Fruit fly (Drosophila melanogaster) whole organism, embryonic: ENCODE measurements around the gene Hand.
A peak's percentile ranks its signal among the peaks of the same experiment; 100 is the strongest.

ENCODE experiments used
- Adf1 ChIP-seq: fragments of 200-800 bp; sonication (Bioruptor generic); IDR thresholded peaks from 2 replicates; pipeline ENCODE4 v1.3.6; 2022; ENCODE audit warnings: missing biosample characterization, missing genetic modification characterization
- Blimp-1 ChIP-seq: fragments of 200-800 bp; sonication (Bioruptor generic); optimal IDR thresholded peaks from 3 replicates; lab custom pipeline; 2018; ENCODE audit warnings: missing biosample characterization, missing genetic modification characterization, mild to moderate bottlenecking, moderate library complexity, missing genetic modification reagents
- CG10654 ChIP-seq: fragments of 200-800 bp; sonication (Bioruptor generic); optimal IDR thresholded peaks from 2 replicates; lab custom pipeline; 2016; ENCODE audit warnings: missing biosample characterization, missing genetic modification characterization
- CG11560 ChIP-seq: fragments of 200-800 bp; sonication (Bioruptor generic); IDR thresholded peaks from 3 replicates; pipeline ENCODE4 v1.3.6; 2022; ENCODE audit warnings: missing biosample characterization, missing genetic modification characterization
- CG13894 ChIP-seq: fragments of 200-800 bp; sonication (Bioruptor generic); optimal IDR thresholded peaks from 3 replicates; lab custom pipeline; 2018; ENCODE audit warnings: missing biosample characterization, mild to moderate bottlenecking, missing genetic modification characterization, moderate library complexity
- CG14667 ChIP-seq: fragments of 200-800 bp; sonication (Bioruptor generic); IDR thresholded peaks from 2 replicates; pipeline ENCODE4 v1.3.6; 2022; ENCODE audit warnings: missing biosample characterization, missing genetic modification characterization
- CG15073 ChIP-seq: fragments of 200-800 bp; sonication (Bioruptor generic); optimal IDR thresholded peaks from 2 replicates; lab custom pipeline; 2016; ENCODE audit warnings: missing biosample characterization, missing genetic modification characterization
- CG1602 ChIP-seq: fragments of 200-800 bp; sonication (Bioruptor generic); optimal IDR thresholded peaks from 3 replicates; lab custom pipeline; 2016; ENCODE audit warnings: missing biosample characterization, missing genetic modification characterization
- CG1603 ChIP-seq: fragments of 200-800 bp; sonication (Bioruptor generic); optimal IDR thresholded peaks from 2 replicates; lab custom pipeline; 2019; ENCODE audit warnings: missing biosample characterization, mild to moderate bottlenecking, missing genetic modification characterization, moderate library complexity
- CG18764 ChIP-seq: fragments of 200-800 bp; sonication (Bioruptor generic); optimal IDR thresholded peaks from 3 replicates; lab custom pipeline; 2016; ENCODE audit warnings: missing biosample characterization, missing genetic modification characterization
- CG2712 ChIP-seq: fragments of 200-800 bp; optimal IDR thresholded peaks from 3 replicates; lab custom pipeline; 2019; ENCODE audit warnings: missing biosample characterization, mild to moderate bottlenecking, missing genetic modification characterization, moderate library complexity
- CG31388 ChIP-seq: fragments of 200-800 bp; sonication (Bioruptor generic); optimal IDR thresholded peaks from 2 replicates; lab custom pipeline; 2016; ENCODE audit warnings: missing biosample characterization, missing genetic modification characterization
- CG3995 ChIP-seq: fragments of 200-800 bp; sonication (Bioruptor generic); optimal IDR thresholded peaks from 3 replicates; lab custom pipeline; 2016; ENCODE audit warnings: missing biosample characterization, missing genetic modification characterization
- CG43689 ChIP-seq: fragments of 200-800 bp; sonication (Bioruptor generic); IDR thresholded peaks from 2 replicates; pipeline ENCODE4 v1.3.6; 2022; ENCODE audit warnings: missing biosample characterization, missing genetic modification characterization
- CG4730 ChIP-seq: fragments of 200-800 bp; sonication (Bioruptor generic); IDR thresholded peaks from 2 replicates; pipeline ENCODE4 v1.3.6; 2022; ENCODE audit warnings: missing biosample characterization, missing genetic modification characterization
- CG6272 ChIP-seq: fragments of 200-800 bp; sonication (Bioruptor generic); IDR thresholded peaks from 2 replicates; pipeline ENCODE4 v1.3.6; 2022; ENCODE audit warnings: missing biosample characterization, missing genetic modification characterization
- CG6791 ChIP-seq: fragments of 200-800 bp; sonication (Bioruptor generic); IDR thresholded peaks from 3 replicates; pipeline ENCODE4 v1.3.6; 2022; ENCODE audit warnings: missing biosample characterization, missing genetic modification characterization; ENCODE audit not compliant: partially characterized antibody
- CG7271 ChIP-seq: fragments of 200-800 bp; sonication (Bioruptor generic); optimal IDR thresholded peaks from 2 replicates; lab custom pipeline; 2018; ENCODE audit warnings: missing biosample characterization, mild to moderate bottlenecking, missing genetic modification characterization, moderate library complexity
- CG7987 ChIP-seq: fragments of 200-800 bp; sonication (Bioruptor generic); optimal IDR thresholded peaks from 2 replicates; lab custom pipeline; 2018; ENCODE audit warnings: missing biosample characterization, mild to moderate bottlenecking, missing genetic modification characterization, moderate library complexity
- CG9609 ChIP-seq: fragments of 200-800 bp; sonication (Bioruptor generic); optimal IDR thresholded peaks from 3 replicates; lab custom pipeline; 2016; ENCODE audit warnings: missing biosample characterization, missing genetic modification characterization
- Chrac-16 ChIP-seq: fragments of 200-800 bp; sonication (Bioruptor generic); optimal IDR thresholded peaks from 3 replicates; lab custom pipeline; 2016; ENCODE audit warnings: missing biosample characterization, missing genetic modification characterization
- D ChIP-seq, 2 experiments: fragments of 200-800 bp in 1 of 2; fragments of >200 bp in 1 of 2; sonication (Bioruptor generic) in 1 of 2; optimal IDR thresholded peaks; 2 replicates in 1 of 2; 3 replicates in 1 of 2; lab custom pipeline; 2017; ENCODE audit warnings: mild to moderate bottlenecking in 1 of 2, missing biosample characterization in 1 of 2, missing genetic modification characterization in 1 of 2, missing genetic modification reagents in 1 of 2
- Dbx ChIP-seq: fragments of 200-800 bp; sonication (Bioruptor generic); IDR thresholded peaks from 3 replicates; pipeline ENCODE4 v1.3.6; 2022; ENCODE audit warnings: missing biosample characterization, missing genetic modification characterization
- Dip3 ChIP-seq: fragments of 200-800 bp; sonication (Bioruptor generic); optimal IDR thresholded peaks from 3 replicates; lab custom pipeline; 2016; ENCODE audit warnings: missing biosample characterization, missing genetic modification characterization
- ERR ChIP-seq: fragments of 200-800 bp; sonication (Bioruptor generic); optimal IDR thresholded peaks from 2 replicates; lab custom pipeline; 2016; ENCODE audit warnings: missing biosample characterization, missing genetic modification characterization
- HLH4C ChIP-seq: fragments of 200-800 bp; sonication (Bioruptor generic); IDR thresholded peaks from 3 replicates; pipeline ENCODE4 v1.3.6; 2022; ENCODE audit warnings: missing biosample characterization, missing genetic modification characterization; ENCODE audit not compliant: partially characterized antibody
- HmgD ChIP-seq: fragments of 200-800 bp; sonication (Bioruptor generic); optimal IDR thresholded peaks from 3 replicates; lab custom pipeline; 2016; ENCODE audit warnings: missing biosample characterization, missing genetic modification characterization
- Kr ChIP-seq: fragments of 200-800 bp; sonication (Bioruptor generic); optimal IDR thresholded peaks from 2 replicates; lab custom pipeline; 2017; ENCODE audit warnings: missing biosample characterization, mild to moderate bottlenecking, missing genetic modification characterization
- MTF-1 ChIP-seq: fragments of 200-800 bp; sonication (Bioruptor generic); optimal IDR thresholded peaks from 2 replicates; lab custom pipeline; 2018; ENCODE audit warnings: missing biosample characterization, mild to moderate bottlenecking, missing genetic modification characterization, borderline replicate concordance
- Mes4 ChIP-seq: fragments of 200-800 bp; sonication (Bioruptor generic); optimal IDR thresholded peaks from 2 replicates; lab custom pipeline; 2016; ENCODE audit warnings: missing biosample characterization, missing genetic modification characterization
- Oaz ChIP-seq: fragments of 200-800 bp; sonication (Bioruptor generic); IDR thresholded peaks from 2 replicates; pipeline ENCODE4 v1.3.6; 2022; ENCODE audit warnings: missing biosample characterization, missing genetic modification characterization
- Optix ChIP-seq: fragments of 200-800 bp; sonication (Bioruptor generic); IDR thresholded peaks from 3 replicates; pipeline ENCODE4 v1.3.6; 2022; ENCODE audit warnings: missing biosample characterization, missing genetic modification characterization
- Side ChIP-seq: fragments of 200-800 bp; sonication (Bioruptor generic); optimal IDR thresholded peaks from 2 replicates; lab custom pipeline; 2016; ENCODE audit warnings: missing biosample characterization, missing genetic modification characterization
- Six4 ChIP-seq: fragments of 200-800 bp; sonication (Bioruptor generic); optimal IDR thresholded peaks from 2 replicates; lab custom pipeline; 2016; ENCODE audit warnings: missing biosample characterization, missing genetic modification characterization
- Xrp1 ChIP-seq: fragments of 200-800 bp; sonication (Bioruptor generic); IDR thresholded peaks from 2 replicates; pipeline ENCODE4 v1.3.6; 2022; ENCODE audit warnings: missing biosample characterization, missing genetic modification characterization
- ap ChIP-seq: fragments of 200-800 bp; sonication (Bioruptor generic); IDR thresholded peaks from 2 replicates; pipeline ENCODE4 v1.3.6; 2022; ENCODE audit warnings: missing biosample characterization, missing genetic modification characterization
- ase ChIP-seq: fragments of 200-800 bp; sonication (Bioruptor generic); IDR thresholded peaks from 3 replicates; pipeline ENCODE4 v1.3.6; 2022; ENCODE audit warnings: missing biosample characterization, missing genetic modification characterization
- bbx ChIP-seq: fragments of 200-800 bp; sonication (Bioruptor generic); IDR thresholded peaks from 2 replicates; pipeline ENCODE4 v1.3.6; 2022; ENCODE audit warnings: missing biosample characterization, missing genetic modification characterization; ENCODE audit not compliant: partially characterized antibody
- cato ChIP-seq: fragments of 200-800 bp; sonication (Bioruptor generic); optimal IDR thresholded peaks from 2 replicates; lab custom pipeline; 2016; ENCODE audit warnings: missing biosample characterization, missing genetic modification characterization, borderline replicate concordance
- cwo ChIP-seq: fragments of 200-800 bp; sonication (Bioruptor generic); optimal IDR thresholded peaks from 3 replicates; lab custom pipeline; 2017; ENCODE audit warnings: missing biosample characterization, missing genetic modification characterization, mild to moderate bottlenecking, moderate library complexity, missing genetic modification reagents
- disco-r ChIP-seq: fragments of 200-800 bp; sonication (Bioruptor generic); optimal IDR thresholded peaks from 2 replicates; lab custom pipeline; 2016; ENCODE audit warnings: missing biosample characterization, missing genetic modification characterization
- dm ChIP-seq: fragments of 200-800 bp; sonication (Bioruptor generic); optimal IDR thresholded peaks from 3 replicates; lab custom pipeline; 2016; ENCODE audit warnings: missing biosample characterization, missing genetic modification characterization
- ems ChIP-seq: fragments of 200-800 bp; sonication (Bioruptor generic); optimal IDR thresholded peaks from 3 replicates; lab custom pipeline; 2016; ENCODE audit warnings: missing biosample characterization, missing genetic modification characterization
- ftz-f1 ChIP-seq: fragments of 200-800 bp; sonication (Bioruptor generic); optimal IDR thresholded peaks from 2 replicates; lab custom pipeline; 2016; ENCODE audit warnings: missing biosample characterization, missing genetic modification characterization
- h ChIP-seq: fragments of >200 bp; optimal IDR thresholded peaks from 2 replicates; lab custom pipeline; 2017
- hth ChIP-seq: fragments of >200 bp; optimal IDR thresholded peaks from 2 replicates; lab custom pipeline; 2017; ENCODE audit warnings: inconsistent platforms
- jumu ChIP-seq: fragments of 200-800 bp; sonication (Bioruptor generic); optimal IDR thresholded peaks from 3 replicates; lab custom pipeline; 2016; ENCODE audit warnings: missing biosample characterization, missing genetic modification characterization
- sd ChIP-seq: fragments of 200-800 bp; sonication (Bioruptor generic); optimal IDR thresholded peaks from 3 replicates; lab custom pipeline; 2018; ENCODE audit warnings: missing biosample characterization, mild to moderate bottlenecking, missing genetic modification characterization, moderate library complexity
- seq ChIP-seq: fragments of 200-800 bp; sonication (Bioruptor generic); IDR thresholded peaks from 2 replicates; pipeline ENCODE4 v1.3.6; 2022; ENCODE audit warnings: missing biosample characterization, missing genetic modification characterization
- slou ChIP-seq: fragments of 200-800 bp; sonication (Bioruptor generic); optimal IDR thresholded peaks from 3 replicates; lab custom pipeline; 2016; ENCODE audit warnings: missing biosample characterization, missing genetic modification characterization
- sob ChIP-seq: fragments of 200-800 bp; sonication (Bioruptor generic); IDR thresholded peaks from 2 replicates; pipeline ENCODE4 v1.3.6; 2022; ENCODE audit warnings: missing biosample characterization, missing genetic modification characterization

Hand gene

dm6 chr2L:10292066-10292560, 3.1 kb downstream of the Hand start, which contains the start of gene Ufd4 (continued):
- TF ChIP-seq D (optimal IDR thresholded peaks at IDR 0.05; lab: Kevin White, UChicago) (no peak), D (GFP tag; optimal IDR thresholded peaks at IDR 0.05; lab: Kevin White, UChicago) (peak; percentile 26), Mes4 (peak; percentile 11), ase (GFP tag; lab: Robert Waterston, UW) (no peak), HmgD (GFP tag; lab: Kevin White, UChicago) (no peak), Side (peak; percentile 59), jumu (GFP tag; lab: Kevin White, UChicago) (peak; percentile 36), cato (GFP tag; lab: Kevin White, UChicago) (no peak), Chrac-16 (GFP tag; lab: Kevin White, UChicago) (peak; percentile 55), CG7987 (GFP tag; lab: Kevin White, UChicago) (peak; percentile 43), CG31388 (peak; percentile 11), CG2712 (tag; lab: Kevin White, UChicago) (peak; percentile 86), CG18764 (peak; percentile 50), CG1603 (tag; lab: Kevin White, UChicago) (no peak), CG1602 (GFP tag; lab: Kevin White, UChicago) (peak; percentile 46), slou (GFP tag; lab: Kevin White, UChicago) (no peak), MTF-1 (GFP tag; lab: Kevin White, UChicago) (no peak), CG3995 (GFP tag; lab: Kevin White, UChicago) (peak; percentile 49), Xrp1 (peak; percentile 79), disco-r (GFP tag; lab: Kevin White, UChicago) (no peak), ftz-f1 (GFP tag; lab: Kevin White, UChicago) (no peak), h (lab: Kevin White, UChicago) (no peak), Oaz (GFP tag; lab: Robert Waterston, UW) (no peak), hth (lab: Kevin White, UChicago) (no peak), ems (GFP tag; lab: Kevin White, UChicago) (peak; percentile 64), CG43689 (no peak), CG15073 (no peak), CG13894 (no peak), CG9609 (GFP tag; lab: Kevin White, UChicago) (peak; percentile 16), CG4730 (GFP tag; lab: Robert Waterston, UW) (no peak), CG10654 (GFP tag; lab: Kevin White, UChicago) (peak; percentile 27), seq (no peak), CG6791 (GFP tag; lab: Robert Waterston, UW) (no peak), Kr (GFP tag; lab: Kevin White, UChicago) (no peak), ERR (peak; percentile 55), CG7271 (tag; lab: Kevin White, UChicago) (peak; percentile 45), dm (GFP tag; lab: Kevin White, UChicago) (peak; percentile 8), Adf1 (GFP tag; lab: Robert Waterston, UW) (no peak), Dbx (GFP tag; lab: Robert Waterston, UW) (peak; percentile 68; the same call in 1 of the 3 replicates), bbx (GFP tag; lab: Robert Waterston, UW) (peak; percentile 61; the same call in 1 of the 2 replicates), CG11560 (no peak), sob (GFP tag; lab: Robert Waterston, UW) (peak; percentile 36; the same call in 1 of the 2 replicates), CG14667 (GFP tag; lab: Robert Waterston, UW) (no peak), ap (GFP tag; lab: Robert Waterston, UW) (no peak), Six4 (GFP tag; lab: Kevin White, UChicago) (peak; percentile 29), Dip3 (peak; percentile 55), Blimp-1 (GFP tag; lab: Kevin White, UChicago) (no peak), CG6272 (no peak), Optix (GFP tag; lab: Robert Waterston, UW) (no peak), cwo (GFP tag; lab: Kevin White, UChicago) (no peak), sd (tag; lab: Kevin White, UChicago) (no peak), HLH4C (GFP tag; lab: Robert Waterston, UW) (no peak; the same call in 2 of the 3 replicates)
